Worm (Caenorhabditis elegans) whole organism, L4/young adult: ENCODE data around the gene sri-32.
"Not testable (repeated sequence)": the region's sequence is repeated elsewhere in the genome, so short reads cannot be mapped to it uniquely, and the experiment has no call there.

Experiments used
- W03F9.2 ChIP-seq: fragments of 150-350 bp; optimal IDR thresholded peaks from 2 replicates; lab custom pipeline; 2014; ENCODE audit warnings: missing biosample characterization, missing genetic modification characterization
- dao-5 ChIP-seq: sonication (generic microtip); optimal IDR thresholded peaks from 2 replicates; lab custom pipeline; 2016; ENCODE audit warnings: missing genotype, missing genetic modification characterization, moderate library complexity, missing compliant biosample characterization
- him-1 ChIP-seq: sonication (generic microtip); optimal IDR thresholded peaks from 2 replicates; lab custom pipeline; 2016; ENCODE audit warnings: missing genotype, missing genetic modification reagents, missing genetic modification characterization, missing compliant biosample characterization

The sri-32 gene

DNA sequence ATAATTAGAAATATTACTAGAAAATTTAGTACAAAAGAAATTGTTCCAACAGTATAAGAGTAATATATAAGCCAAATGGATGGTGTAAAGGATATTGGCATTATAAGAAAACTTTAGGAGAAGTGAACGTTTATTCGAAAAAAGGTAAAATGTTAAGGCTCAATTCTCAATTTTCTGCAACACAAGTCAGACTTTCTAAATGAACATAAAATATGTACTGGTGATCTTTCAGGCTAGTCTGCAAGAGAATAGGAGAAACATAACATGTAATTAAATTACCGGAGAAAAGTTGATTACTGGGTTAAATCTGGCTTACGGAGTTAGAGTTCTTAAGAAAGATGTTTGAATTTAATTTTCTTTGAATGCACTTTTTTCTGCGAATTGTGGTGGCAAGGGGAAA is 2.5 kb upstream of the sri-32 start, which contains the start of gene sri-33:
TSS of gene sri-33 (minus strand) at position 101 of the 400 bp plus-strand sequence.
- TF ChIP-seq dao-5 (tag; lab: Kevin White, UChicago) (no peak), W03F9.2 (no peak), him-1 (tag; lab: Kevin White, UChicago) (no peak)

DNA sequence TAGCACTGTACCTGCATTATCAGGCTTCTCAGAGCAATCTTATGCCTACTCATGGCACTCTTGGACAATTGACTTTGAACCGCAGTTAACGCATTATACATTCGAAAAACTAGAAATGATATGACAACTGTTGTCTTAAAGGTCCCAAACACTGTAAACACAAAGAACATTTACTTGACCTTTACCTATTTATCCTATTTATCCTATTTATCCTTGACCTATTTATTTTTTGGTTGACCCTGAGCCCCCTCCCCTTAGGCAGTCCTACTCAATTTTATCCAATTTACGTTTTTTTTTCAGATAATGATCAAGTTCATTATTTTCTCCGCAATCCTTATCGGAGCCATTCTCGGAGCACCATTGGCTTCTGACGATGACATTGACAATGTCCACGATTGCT is 2.7 kb downstream of the sri-32 start, which contains the start of the genes T10D4.14 and T10D4.19:
TSS of gene T10D4.14 (minus strand) at position 101 of the 400 bp plus-strand sequence.
TSS of gene T10D4.19 (plus strand) at position 304 of the 400 bp plus-strand sequence.
- no peak for TF ChIP-seq W03F9.2
- no peak for TF ChIP-seq dao-5 (tag; lab: Kevin White, UChicago)
- TF ChIP-seq him-1 (tag; lab: Kevin White, UChicago), result no peak

DNA sequence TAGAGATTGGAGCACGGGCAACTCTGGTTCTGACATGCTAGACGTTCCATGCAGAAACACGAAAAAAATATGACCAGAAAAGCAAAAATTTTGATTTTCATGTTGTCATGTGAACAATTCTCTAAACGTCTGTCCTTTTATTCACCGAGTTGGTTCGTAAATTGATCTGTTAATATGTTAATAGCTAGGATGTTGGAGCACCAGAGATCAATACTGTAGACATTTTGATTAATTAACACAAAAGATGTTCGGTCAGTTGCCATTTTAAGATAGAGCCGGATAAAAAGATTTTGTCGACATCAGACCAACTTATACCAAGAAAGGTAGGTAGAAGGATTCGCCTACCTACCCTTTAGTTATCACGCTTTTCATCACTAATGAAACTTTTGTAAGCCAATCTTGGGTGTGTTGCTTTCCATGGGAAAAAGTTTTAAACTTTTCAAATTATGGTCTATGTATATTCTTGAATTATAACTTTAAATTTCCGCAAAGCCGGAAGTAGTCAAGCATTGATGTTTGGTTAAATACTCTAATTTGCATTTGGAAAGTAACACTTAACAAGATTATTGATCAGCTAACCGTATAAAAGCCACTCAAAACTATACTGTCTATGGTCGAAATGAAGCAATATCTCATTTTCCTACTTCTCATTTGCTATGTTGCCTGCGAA is 4.6 kb downstream of the sri-32 start, which contains the start of the genes T10D4.11 and T10D4.1:
TSS of gene T10D4.11 (minus strand) at position 101 of the 670 bp plus-strand sequence.
TSS of gene T10D4.1 (plus strand) at position 620 of the 670 bp plus-strand sequence.
- TF ChIP-seq W03F9.2, result no peak
- no peak for TF ChIP-seq dao-5 (tag; lab: Kevin White, UChicago)
- no peak for TF ChIP-seq him-1 (tag; lab: Kevin White, UChicago)

DNA sequence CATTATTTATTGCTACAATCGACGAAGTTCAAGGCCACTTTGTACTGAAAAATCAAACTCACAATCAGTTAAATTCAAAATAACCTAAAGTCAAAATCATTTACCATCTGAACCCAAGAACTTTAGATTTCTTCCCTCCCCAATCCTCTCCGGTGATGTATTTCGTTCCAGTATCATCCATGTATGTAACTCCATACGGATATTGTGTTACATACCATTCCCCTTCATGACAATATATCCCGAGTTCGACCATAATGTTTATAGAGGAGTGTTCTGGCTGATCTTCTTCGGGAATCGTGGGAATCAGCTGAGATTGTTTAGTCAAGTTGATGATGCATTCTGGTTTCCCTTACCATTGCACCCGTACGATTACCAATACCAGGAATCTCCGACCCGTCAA is 5.9 kb downstream of the sri-32 start:
- TF ChIP-seq him-1 (tag; lab: Kevin White, UChicago) (no peak), W03F9.2 (no peak), dao-5 (tag; lab: Kevin White, UChicago) (no peak)

DNA sequence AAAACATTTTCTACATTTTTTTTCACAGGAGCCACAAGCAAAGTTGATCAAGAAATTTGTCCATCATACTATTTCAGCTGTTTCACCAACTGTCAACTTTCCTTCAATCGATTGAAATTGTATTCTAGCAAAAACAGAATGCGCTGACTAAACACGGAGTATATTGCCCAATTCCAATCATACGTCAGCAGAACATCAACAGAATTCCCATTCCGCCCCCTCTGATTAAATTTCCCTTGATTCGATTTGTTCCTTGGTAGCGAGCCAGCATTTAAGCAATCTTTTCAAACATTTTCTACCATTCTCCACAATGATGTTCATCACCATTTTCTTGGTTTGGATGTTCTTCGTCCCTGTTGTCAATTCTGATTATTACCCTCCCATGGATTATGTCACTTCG is 8.4 kb downstream of the sri-32 start, which contains the start of gene T10D4.15:
TSS of gene T10D4.15 (plus strand) at position 301 of the 400 bp plus-strand sequence.
- no peak for TF ChIP-seq dao-5 (tag; lab: Kevin White, UChicago)
- TF ChIP-seq W03F9.2, result no peak
- no peak for TF ChIP-seq him-1 (tag; lab: Kevin White, UChicago)

DNA sequence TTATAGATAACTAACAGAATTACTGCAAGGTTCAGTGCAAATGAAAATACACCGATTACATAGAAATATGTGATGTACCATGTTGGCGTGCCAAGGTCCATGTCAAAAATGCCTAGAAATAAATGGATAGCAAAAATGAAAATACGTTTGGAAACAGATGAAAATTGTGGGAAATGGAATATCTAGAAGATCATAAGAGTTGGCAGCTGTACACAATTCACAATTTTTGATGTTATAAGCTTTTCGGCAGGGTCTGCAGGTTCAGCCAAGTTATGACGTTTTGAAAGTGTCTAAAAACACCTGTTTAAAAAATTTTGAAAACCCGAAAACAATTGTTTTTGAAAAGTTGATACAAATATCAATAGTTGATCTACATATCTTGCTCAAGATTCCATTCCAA is 9.7 kb downstream of the sri-32 start, which contains the start of gene sri-43:
TSS of gene sri-43 (minus strand) at position 101 of the 400 bp plus-strand sequence.
- TF ChIP-seq dao-5 (tag; lab: Kevin White, UChicago); W03F9.2; him-1 (tag; lab: Kevin White, UChicago): not testable (repeated sequence)

DNA sequence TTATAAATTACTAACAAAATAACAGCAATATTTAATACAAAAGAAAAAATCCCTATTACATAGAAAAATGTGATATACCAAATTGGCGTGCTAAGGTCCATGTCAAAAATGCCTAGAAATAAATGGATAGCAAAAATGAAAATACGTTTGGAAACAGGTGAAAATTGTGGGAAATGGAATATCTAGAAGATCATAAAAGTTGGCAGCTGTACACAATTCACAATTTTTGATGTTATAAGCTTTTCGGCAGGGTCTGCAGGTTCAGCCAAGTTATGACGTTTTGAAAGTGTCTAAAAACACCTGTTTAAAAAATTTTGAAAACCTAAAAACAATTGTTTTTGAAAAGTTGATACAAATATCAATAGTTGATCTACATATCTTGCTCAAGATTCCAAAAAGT is 11.4 kb downstream of the sri-32 start, which contains the start of gene sri-42:
TSS of gene sri-42 (minus strand) at position 101 of the 400 bp plus-strand sequence.
- TF ChIP-seq dao-5 (tag; lab: Kevin White, UChicago); him-1 (tag; lab: Kevin White, UChicago); W03F9.2: not testable (repeated sequence)

DNA sequence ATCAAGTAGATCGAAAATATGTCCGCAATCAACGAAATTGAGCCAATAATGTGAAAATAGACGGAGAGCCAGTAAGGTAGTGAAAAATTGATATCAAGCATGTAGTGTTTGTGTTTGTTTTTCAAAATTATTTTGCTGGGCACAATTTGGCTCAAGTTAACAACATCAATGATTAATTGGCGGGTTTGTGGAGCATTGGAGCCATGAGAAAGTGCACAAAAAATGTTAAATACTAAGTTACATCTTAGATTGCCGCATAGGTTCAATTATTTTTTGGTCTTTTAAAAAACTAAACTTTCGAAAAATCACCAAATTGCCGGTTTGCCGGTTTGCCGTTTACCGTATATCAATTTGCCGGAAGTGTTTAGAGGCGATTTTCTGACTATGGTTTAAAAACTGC is 16.5 kb downstream of the sri-32 start, which contains the start of gene sri-54:
TSS of gene sri-54 (minus strand) at position 101 of the 400 bp plus-strand sequence.
- TF ChIP-seq him-1 (tag; lab: Kevin White, UChicago) (no peak), dao-5 (tag; lab: Kevin White, UChicago) (no peak), W03F9.2 (no peak)

DNA sequence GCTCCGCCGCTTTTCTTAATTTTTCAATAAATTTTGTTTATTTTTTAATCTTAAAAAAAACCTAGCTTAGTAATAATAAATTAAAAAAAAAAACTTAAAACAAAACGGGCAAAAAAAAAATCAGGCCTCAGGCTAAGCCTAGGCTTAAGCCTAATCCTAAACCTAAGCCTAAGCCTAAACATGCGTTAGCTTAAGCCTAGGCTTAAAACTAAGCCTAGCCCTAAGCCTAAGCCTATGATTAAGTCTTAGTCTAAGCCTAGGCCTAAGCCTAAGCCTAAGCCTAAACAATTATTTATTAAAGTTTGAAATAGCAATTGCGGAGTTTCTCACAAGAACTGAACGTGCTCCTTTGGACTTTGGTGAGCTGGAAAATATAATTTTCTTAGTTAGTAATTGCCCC is 19.0 kb downstream of the sri-32 start:
- no peak for TF ChIP-seq dao-5 (tag; lab: Kevin White, UChicago)
- no peak for TF ChIP-seq him-1 (tag; lab: Kevin White, UChicago)
- no peak for TF ChIP-seq W03F9.2

DNA sequence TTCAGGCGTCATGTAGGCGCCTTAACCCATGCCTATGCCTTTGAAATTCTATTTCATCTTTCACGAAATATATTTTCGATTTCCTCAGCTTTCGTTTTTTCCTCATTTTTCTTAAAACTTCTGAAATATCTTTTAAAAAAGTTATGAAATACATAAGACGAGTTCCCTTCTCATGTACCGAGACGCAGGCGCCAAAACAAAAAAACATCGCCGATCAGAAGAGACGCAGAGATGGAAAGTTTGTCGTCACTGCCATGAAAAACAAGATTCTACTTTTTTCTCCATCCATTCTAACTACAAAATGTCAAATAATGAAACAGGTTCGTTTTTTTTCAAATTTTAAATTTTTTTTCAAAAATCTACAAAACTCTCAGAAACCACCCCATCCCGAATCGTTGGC is 25.3 kb downstream of the sri-32 start, which contains the start of gene chil-24:
TSS of gene chil-24 (plus strand) at position 156 of the 400 bp plus-strand sequence.
- TF ChIP-seq him-1 (tag; lab: Kevin White, UChicago), result no peak
- no peak for TF ChIP-seq W03F9.2
- TF ChIP-seq dao-5 (tag; lab: Kevin White, UChicago), result no peak

DNA sequence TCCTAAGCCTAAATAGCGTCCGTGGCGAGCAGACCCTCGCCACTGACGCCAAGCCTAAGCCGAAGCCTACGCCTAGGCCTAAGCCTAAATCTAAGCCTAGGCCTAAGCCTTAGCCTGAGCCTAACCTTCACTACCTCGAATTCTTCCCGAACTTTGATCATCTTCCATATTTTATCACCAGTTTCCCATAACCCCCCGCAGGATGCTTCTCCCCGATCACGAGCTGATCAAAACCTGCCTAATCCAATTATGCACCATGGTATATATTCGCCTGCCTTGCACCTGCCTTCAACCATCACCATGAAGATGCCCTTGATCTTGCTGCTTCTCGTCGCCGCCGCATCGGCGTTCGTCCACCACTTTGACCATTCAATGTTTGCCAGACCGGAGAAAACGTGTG is 27.5 kb downstream of the sri-32 start, which contains the start of gene ins-31:
TSS of gene ins-31 (plus strand) at position 301 of the 400 bp plus-strand sequence.
- not testable (repeated sequence) for TF ChIP-seq dao-5 (tag; lab: Kevin White, UChicago); W03F9.2; him-1 (tag; lab: Kevin White, UChicago)

DNA sequence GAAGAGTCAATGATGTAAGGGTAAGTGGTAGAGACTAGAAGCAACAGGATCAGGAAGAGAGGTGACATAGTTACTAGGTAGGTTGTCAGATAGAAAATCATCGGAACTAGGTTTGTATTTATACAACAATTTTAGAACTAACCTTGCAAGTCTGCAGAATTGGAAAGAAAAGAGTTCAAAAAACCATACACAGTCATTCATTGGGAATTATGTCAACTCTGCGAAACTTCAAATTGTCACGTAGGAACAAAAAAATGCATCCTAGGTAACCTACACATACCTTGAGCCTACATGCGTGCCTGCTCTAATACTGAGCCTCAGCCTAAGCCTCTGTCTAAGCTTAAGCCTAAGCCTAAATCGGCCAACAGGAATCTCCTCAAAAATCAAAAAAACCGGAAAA is 27.9 kb downstream of the sri-32 start, which contains the start of gene ins-19:
TSS of gene ins-19 (minus strand) at position 101 of the 400 bp plus-strand sequence.
- TF ChIP-seq W03F9.2, result no peak
- no peak for TF ChIP-seq him-1 (tag; lab: Kevin White, UChicago)
- TF ChIP-seq dao-5 (tag; lab: Kevin White, UChicago), result no peak

DNA sequence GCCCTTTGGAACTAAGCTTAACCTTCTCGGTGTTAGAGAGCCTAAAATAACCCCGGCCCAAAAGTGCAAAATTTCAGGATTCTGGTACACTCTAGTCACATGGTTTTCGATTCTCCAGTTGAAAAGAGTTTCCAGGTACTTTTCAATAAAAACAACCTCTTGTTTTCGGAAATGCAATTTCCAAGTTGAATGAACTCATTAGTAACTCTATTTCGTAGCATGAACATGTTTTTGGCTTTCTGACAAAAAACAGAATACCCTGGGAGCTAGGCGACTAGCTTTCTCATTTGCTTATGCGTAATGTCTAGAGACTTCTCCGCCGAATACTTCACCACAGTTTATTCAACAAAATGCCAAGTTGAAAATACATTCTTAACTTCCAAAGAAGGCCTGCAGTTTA is 31.1 kb downstream of the sri-32 start, which contains the start of gene srh-71:
TSS of gene srh-71 (plus strand) at position 301 of the 400 bp plus-strand sequence.
- TF ChIP-seq W03F9.2, result no peak
- TF ChIP-seq him-1 (tag; lab: Kevin White, UChicago), result no peak
- TF ChIP-seq dao-5 (tag; lab: Kevin White, UChicago), result no peak
